Worm (Caenorhabditis elegans) whole organism, young adult: ENCODE measurements around the gene fbxa-163.

Experiments
- B0019.2 ChIP-seq: fragments of 200-800 bp; sonication (Bioruptor generic); conservative IDR thresholded peaks from 2 replicates; pipeline ENCODE4 v1.3.6; 2022; ENCODE audit warnings: missing genetic modification reagents, missing genetic modification characterization, missing compliant biosample characterization
- B0261.1 ChIP-seq: sonication (generic microtip); optimal IDR thresholded peaks from 2 replicates; lab custom pipeline; 2016; ENCODE audit warnings: mild to moderate bottlenecking, missing genetic modification characterization, moderate library complexity, missing compliant biosample characterization
- C17E4.6 ChIP-seq: fragments of 200-800 bp; sonication (Bioruptor generic); IDR thresholded peaks from 2 replicates; pipeline ENCODE4 v1.3.6; 2022; ENCODE audit warnings: missing genetic modification reagents, missing genetic modification characterization, missing compliant biosample characterization
- F22D6.2 ChIP-seq: sonication (generic microtip); optimal IDR thresholded peaks from 2 replicates; lab custom pipeline; 2016; ENCODE audit warnings: mild to moderate bottlenecking, missing genetic modification characterization, missing compliant biosample characterization
- F23B12.7 ChIP-seq: sonication (generic microtip); optimal IDR thresholded peaks from 2 replicates; lab custom pipeline; 2017; ENCODE audit warnings: missing genetic modification characterization, mild to moderate bottlenecking, missing compliant biosample characterization, antibody characterized with exemption, moderate library complexity; ENCODE audit not compliant: insufficient read depth
- K12H6.12 ChIP-seq: fragments of 200-800 bp; sonication (Bioruptor generic); optimal IDR thresholded peaks from 2 replicates; lab custom pipeline; 2018; ENCODE audit warnings: mild to moderate bottlenecking, missing genetic modification characterization, missing compliant biosample characterization
- T26A5.8 ChIP-seq: sonication (generic microtip); optimal IDR thresholded peaks from 2 replicates; lab custom pipeline; 2016; ENCODE audit warnings: missing genetic modification characterization, missing compliant biosample characterization
- Y53G8AR.9 ChIP-seq: fragments of 200-800 bp; sonication (Bioruptor generic); conservative IDR thresholded peaks from 2 replicates; pipeline ENCODE4 v1.3.6; 2022; ENCODE audit warnings: missing genetic modification reagents, missing genetic modification characterization, missing compliant biosample characterization
- Y95B8A.8 ChIP-seq: fragments of 200-800 bp; sonication (Bioruptor generic); IDR thresholded peaks from 2 replicates; pipeline ENCODE4 v1.3.6; 2022; ENCODE audit warnings: missing genetic modification reagents, missing genetic modification characterization, missing compliant biosample characterization
- akir-1 ChIP-seq: fragments of 200-800 bp; sonication (Bioruptor generic); optimal IDR thresholded peaks from 2 replicates; lab custom pipeline; 2018; ENCODE audit warnings: mild to moderate bottlenecking, missing genetic modification characterization, moderate library complexity, missing compliant biosample characterization
- bed-1 ChIP-seq: fragments of 200-800 bp; sonication (Bioruptor generic); IDR thresholded peaks from 2 replicates; pipeline ENCODE4 v1.3.6; 2022; ENCODE audit warnings: missing genetic modification reagents, missing genetic modification characterization, missing compliant biosample characterization
- ceh-27 ChIP-seq: fragments of 200-800 bp; sonication (Bioruptor generic); optimal IDR thresholded peaks from 2 replicates; lab custom pipeline; 2018; ENCODE audit warnings: mild to moderate bottlenecking, missing genetic modification characterization, moderate library complexity, missing compliant biosample characterization
- ceh-58 ChIP-seq: fragments of 200-800 bp; sonication (Bioruptor generic); IDR thresholded peaks from 2 replicates; pipeline ENCODE4 v1.3.6; 2022; ENCODE audit warnings: missing genetic modification characterization, missing compliant biosample characterization
- die-1 ChIP-seq: sonication (generic microtip); optimal IDR thresholded peaks from 2 replicates; lab custom pipeline; 2016; ENCODE audit warnings: missing genotype, mild to moderate bottlenecking, missing genetic modification characterization, missing compliant biosample characterization
- dox-1 ChIP-seq: fragments of 200-800 bp; sonication (Bioruptor generic); IDR thresholded peaks from 2 replicates; pipeline ENCODE4 v1.3.6; 2022; ENCODE audit warnings: missing genetic modification reagents, missing genetic modification characterization, missing compliant biosample characterization
- egrh-3 ChIP-seq: fragments of 200-800 bp; sonication (Bioruptor generic); IDR thresholded peaks from 2 replicates; pipeline ENCODE4 v1.3.6; 2022; ENCODE audit warnings: missing genetic modification reagents, missing genetic modification characterization, missing compliant biosample characterization
- gei-17 ChIP-seq: fragments of 200-800 bp; sonication (Bioruptor generic); optimal IDR thresholded peaks from 2 replicates; lab custom pipeline; 2018; ENCODE audit warnings: mild to moderate bottlenecking, missing genetic modification characterization, missing compliant biosample characterization
- lag-1 ChIP-seq: fragments of 200-800 bp; sonication (Bioruptor generic); IDR thresholded peaks from 2 replicates; pipeline ENCODE4 v1.3.6; 2022; ENCODE audit warnings: missing genetic modification reagents, missing genetic modification characterization, missing compliant biosample characterization
- lin-26 ChIP-seq: fragments of 200-800 bp; sonication (Bioruptor generic); IDR thresholded peaks from 2 replicates; pipeline ENCODE4 v1.3.6; 2022; ENCODE audit warnings: missing genetic modification reagents, missing genetic modification characterization, missing compliant biosample characterization
- madf-10 ChIP-seq: sonication (generic microtip); optimal IDR thresholded peaks from 2 replicates; lab custom pipeline; 2016; ENCODE audit warnings: mild to moderate bottlenecking, missing genetic modification characterization, missing compliant biosample characterization
- madf-6 ChIP-seq: fragments of 200-800 bp; sonication (Bioruptor generic); IDR thresholded peaks from 2 replicates; pipeline ENCODE4 v1.3.6; 2022; ENCODE audit warnings: missing genetic modification reagents, missing genetic modification characterization, missing compliant biosample characterization
- mcd-1 ChIP-seq: fragments of 200-800 bp; sonication (Bioruptor generic); IDR thresholded peaks from 2 replicates; pipeline ENCODE4 v1.3.6; 2022; ENCODE audit warnings: missing genetic modification reagents, missing genetic modification characterization, missing compliant biosample characterization
- mxl-1 ChIP-seq: sonication (generic microtip); optimal IDR thresholded peaks from 2 replicates; lab custom pipeline; 2016; ENCODE audit warnings: missing genetic modification characterization, missing compliant biosample characterization
- nhr-120 ChIP-seq: fragments of 200-800 bp; sonication (Bioruptor generic); IDR thresholded peaks from 2 replicates; pipeline ENCODE4 v1.3.6; 2022; ENCODE audit warnings: missing genetic modification characterization, missing compliant biosample characterization
- nhr-27 ChIP-seq: fragments of 200-800 bp; sonication (Bioruptor generic); optimal IDR thresholded peaks from 2 replicates; lab custom pipeline; 2018; ENCODE audit warnings: mild to moderate bottlenecking, missing genetic modification characterization, moderate library complexity, missing compliant biosample characterization
- nhr-80 ChIP-seq: sonication (generic microtip); optimal IDR thresholded peaks from 2 replicates; lab custom pipeline; 2016; ENCODE audit warnings: missing genetic modification characterization, missing compliant biosample characterization
- rcor-1 ChIP-seq: fragments of 200-800 bp; sonication (Bioruptor generic); IDR thresholded peaks from 2 replicates; pipeline ENCODE4 v1.3.6; 2022; ENCODE audit warnings: missing genetic modification reagents, missing genetic modification characterization, missing compliant biosample characterization
- rpc-1 ChIP-seq, 2 experiments: fragments of 150-350 bp in 1 of 2; sonication (generic microtip) in 1 of 2; optimal IDR thresholded peaks; 2 replicates each; lab custom pipeline; 2014 to 2018; ENCODE audit warnings: missing biosample characterization in 1 of 2, missing genetic modification characterization in 1 of 2, missing genetic modification reagents in 1 of 2, missing genotype in 1 of 2
- tbp1 ChIP-seq: fragments of 200-800 bp; sonication (Bioruptor generic); optimal IDR thresholded peaks from 2 replicates; lab custom pipeline; 2018; ENCODE audit warnings: mild to moderate bottlenecking, missing genetic modification characterization, missing compliant biosample characterization
- tlf-1 ChIP-seq: fragments of 200-800 bp; sonication (Bioruptor generic); optimal IDR thresholded peaks from 2 replicates; lab custom pipeline; 2018; ENCODE audit warnings: mild to moderate bottlenecking, missing genetic modification characterization, missing compliant biosample characterization
- ztf-25 ChIP-seq: fragments of 200-800 bp; sonication (Bioruptor generic); IDR thresholded peaks from 2 replicates; pipeline ENCODE4 v1.3.6; 2022; ENCODE audit warnings: missing genetic modification reagents, missing genetic modification characterization, missing compliant biosample characterization

Gene fbxa-163

DNA sequence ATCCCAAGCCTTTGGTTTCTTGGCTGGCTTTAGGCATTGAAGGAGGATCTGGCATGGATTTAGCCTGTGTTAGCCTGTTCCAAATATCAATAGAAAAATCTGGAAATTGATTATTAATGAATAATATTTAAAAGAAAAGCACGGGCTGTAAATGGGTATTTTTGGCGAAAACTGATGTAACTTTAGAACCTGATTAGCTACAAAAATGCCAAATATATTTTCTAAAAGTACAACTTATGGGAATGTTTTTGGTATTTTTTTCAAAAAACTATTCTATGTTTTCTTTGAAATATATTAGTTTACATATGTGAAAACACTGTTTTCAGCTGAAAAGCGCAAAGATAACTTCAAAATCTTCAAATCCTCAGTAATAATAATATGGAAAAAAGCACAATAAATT, 9.9 kb downstream of the fbxa-163 start, which contains the start of gene bath-26:
TSS of gene bath-26 (minus strand) at position 101 of the 400 bp plus-strand sequence.
- TF ChIP-seq nhr-27 (tag; lab: Kevin White, UChicago): no peak
- no peak for TF ChIP-seq F22D6.2
- TF ChIP-seq K12H6.12 (tag; lab: Kevin White, UChicago): no peak
- no peak for TF ChIP-seq egrh-3 (GFP tag; lab: Robert Waterston, UW)
- TF ChIP-seq Y53G8AR.9: no peak
- TF ChIP-seq ceh-58 (GFP tag; lab: Robert Waterston, UW): no peak
- no peak for TF ChIP-seq madf-6 (GFP tag; lab: Robert Waterston, UW)
- TF ChIP-seq nhr-120 (GFP tag; lab: Robert Waterston, UW): no peak
- TF ChIP-seq gei-17 (GFP tag; lab: Kevin White, UChicago): no peak
- TF ChIP-seq rpc-1 (optimal IDR thresholded peaks at IDR 0.05; lab: Kevin White, UChicago): no peak
- TF ChIP-seq rpc-1 (tag; optimal IDR thresholded peaks at IDR 0.05; lab: Kevin White, UChicago): no peak
- TF ChIP-seq T26A5.8: no peak
- TF ChIP-seq C17E4.6 (GFP tag; lab: Robert Waterston, UW): no peak
- no peak for TF ChIP-seq F23B12.7 (tag; lab: Kevin White, UChicago)
- TF ChIP-seq mcd-1 (GFP tag; lab: Robert Waterston, UW): no peak

DNA sequence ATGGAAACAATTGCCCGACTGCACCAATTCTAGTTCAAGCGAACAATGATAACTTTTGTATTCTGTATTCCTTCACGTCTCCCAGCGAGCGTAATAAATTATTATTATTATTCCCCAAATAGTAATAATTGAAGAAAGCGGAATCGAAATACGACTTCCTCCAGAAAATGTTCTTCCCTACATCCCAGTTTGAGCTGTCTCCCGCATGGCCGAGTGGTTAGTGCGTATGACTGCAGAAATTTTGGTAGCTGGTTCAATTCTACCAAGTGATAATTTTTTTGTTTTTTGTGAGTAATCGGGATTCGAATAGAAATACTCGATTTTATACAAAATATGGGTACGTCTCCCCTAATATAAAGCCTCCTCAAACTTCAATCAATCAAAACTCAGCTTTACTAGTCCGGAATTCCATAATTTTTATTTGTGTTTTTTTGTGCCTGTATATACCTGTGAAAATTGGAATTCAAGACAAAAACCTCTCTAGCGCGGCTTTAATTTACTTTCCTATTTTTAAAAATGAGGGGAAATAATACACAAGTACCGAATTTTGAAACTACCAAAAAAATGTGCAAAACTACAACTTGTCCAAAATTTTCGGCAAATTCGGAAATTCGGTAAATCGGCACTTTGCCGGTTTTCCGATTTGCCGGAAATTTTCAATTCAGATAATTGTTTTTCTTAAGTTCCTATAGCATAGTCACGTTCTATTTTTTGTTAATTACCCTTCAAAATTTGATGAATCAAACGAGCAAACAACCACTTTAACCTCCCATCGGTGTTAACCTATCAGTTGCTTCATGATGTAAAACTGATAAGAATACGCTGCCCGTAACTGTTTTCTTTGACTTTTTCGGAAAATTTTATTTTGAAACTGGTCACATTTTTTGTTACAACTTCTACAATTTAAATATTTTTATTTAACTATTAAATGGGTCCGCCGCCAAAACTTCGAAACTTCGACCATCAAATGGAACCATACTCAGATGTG, 13.1 kb downstream of the fbxa-163 start, which contains the start of gene bath-46:
TSS of gene bath-46 (plus strand) at position 806 of the 988 bp plus-strand sequence.
- TF ChIP-seq B0019.2 (GFP tag; lab: Robert Waterston, UW) (no peak), rpc-1 (optimal IDR thresholded peaks at IDR 0.05; lab: Kevin White, UChicago) (peak; percentile 11), rpc-1 (tag; optimal IDR thresholded peaks at IDR 0.05; lab: Kevin White, UChicago) (peak; percentile 61), nhr-80 (tag; lab: Kevin White, UChicago) (peak; percentile 38), B0261.1 (tag; lab: Kevin White, UChicago) (peak; percentile 59), dox-1 (GFP tag; lab: Robert Waterston, UW) (0 out of 2 replicates have a peak, but pooled peaks have one; percentile 24), akir-1 (GFP tag; lab: Kevin White, UChicago) (no peak), rcor-1 (0 out of 2 replicates have a peak, but pooled peaks have one; percentile 8), lin-26 (GFP tag; lab: Robert Waterston, UW) (peak; percentile 77), Y95B8A.8 (0 out of 2 replicates have a peak, but pooled peaks have one; percentile 46), tbp1 (GFP tag; lab: Kevin White, UChicago) (peak; percentile 84), ztf-25 (GFP tag; lab: Robert Waterston, UW) (0 out of 2 replicates have a peak, but pooled peaks have one; percentile 69), lag-1 (no peak)

DNA sequence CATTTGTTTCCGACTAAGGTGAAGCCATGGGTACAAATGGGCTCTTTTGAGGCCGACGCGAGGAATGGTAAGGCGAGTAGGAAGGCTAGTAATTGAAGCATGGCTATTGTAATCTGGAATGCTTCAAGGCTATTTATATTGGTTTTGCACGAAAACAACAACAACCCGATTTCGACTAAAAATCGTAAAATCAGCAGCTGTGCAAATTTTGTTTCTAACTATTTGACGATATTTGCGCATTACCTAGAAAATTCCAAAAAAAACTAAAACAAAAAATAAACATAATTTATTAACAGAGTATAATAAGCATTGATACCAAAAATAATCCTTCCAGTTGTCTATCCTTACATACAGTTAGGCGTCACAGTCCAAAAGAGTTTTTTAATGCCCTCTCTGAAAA, 15.4 kb downstream of the fbxa-163 start, which contains the start of gene clec-20:
TSS of gene clec-20 (minus strand) at position 101 of the 400 bp plus-strand sequence.
- TF ChIP-seq die-1 (tag; lab: Kevin White, UChicago) (no peak), gei-17 (GFP tag; lab: Kevin White, UChicago) (no peak), lin-26 (GFP tag; lab: Robert Waterston, UW) (no peak), madf-6 (GFP tag; lab: Robert Waterston, UW) (no peak), ceh-27 (GFP tag; lab: Kevin White, UChicago) (no peak), madf-10 (no peak), tlf-1 (GFP tag; lab: Kevin White, UChicago) (no peak), bed-1 (GFP tag; lab: Robert Waterston, UW) (no peak), mxl-1 (no peak)
